Worm (Caenorhabditis elegans): ENCODE measurements around the gene bcmo-2.
A peak's percentile ranks its signal among the peaks of the same experiment; 100 is the strongest.

The bcmo-2 gene

ce11 chrII:3910737-3911136, at the start of gene bcmo-2:
Gene bcmo-2 (minus strand): TSS chrII:3910837.
- TF ChIP-seq sem-2 (GFP tag; optimal IDR thresholded peaks at IDR 0.05) (no peak), mep-1 (tag; optimal IDR thresholded peaks at IDR 0.05) (no peak), nhr-12 (tag; optimal IDR thresholded peaks at IDR 0.05) (no peak), unc-39 (tag; optimal IDR thresholded peaks at IDR 0.05) (no peak), bed-3 (GFP tag; optimal IDR thresholded peaks at IDR 0.05) (no peak), tbx-8 (GFP tag; optimal IDR thresholded peaks at IDR 0.05) (no peak), unc-62 (GFP tag; optimal IDR thresholded peaks at IDR 0.05) (no peak), elt-3 (tag; optimal IDR thresholded peaks at IDR 0.05) (no peak), elt-1 (tag; optimal IDR thresholded peaks at IDR 0.05; ENCODE audit: borderline replicate concordance, insufficient read depth) (no peak), ceh-39 (tag; optimal IDR thresholded peaks at IDR 0.05) (no peak), ces-1 (GFP tag; optimal IDR thresholded peaks at IDR 0.05) (no peak), blmp-1 (tag; optimal IDR thresholded peaks at IDR 0.05) (no peak), sptf-1 (tag; optimal IDR thresholded peaks at IDR 0.05) (no peak), mls-2 (tag; optimal IDR thresholded peaks at IDR 0.05) (no peak)

ce11 chrII:3960276-3960675, 49.6 kb upstream of the bcmo-2 start:
- TF ChIP-seq tbx-8 (GFP tag; optimal IDR thresholded peaks at IDR 0.05) (no peak), unc-120 (tag; optimal IDR thresholded peaks at IDR 0.05; ENCODE audit: poor library complexity, severe bottlenecking) (no peak), zip-8 (tag; optimal IDR thresholded peaks at IDR 0.05) (no peak), nhr-76 (tag; optimal IDR thresholded peaks at IDR 0.05) (no peak), ces-1 (GFP tag; optimal IDR thresholded peaks at IDR 0.05) (peak; percentile 78), unc-39 (tag; optimal IDR thresholded peaks at IDR 0.05) (no peak), ceh-39 (tag; optimal IDR thresholded peaks at IDR 0.05) (no peak), snpc-4 (tag; optimal IDR thresholded peaks at IDR 0.05) (no peak)

- TF ChIP-seq bed-3 (GFP tag; optimal IDR thresholded peaks at IDR 0.05): no peak
- TF ChIP-seq zip-8 (tag; optimal IDR thresholded peaks at IDR 0.05): peak; percentile 95
- TF ChIP-seq ceh-39 (tag; optimal IDR thresholded peaks at IDR 0.05): no peak
- TF ChIP-seq flh-1 (GFP tag; optimal IDR thresholded peaks at IDR 0.05): no peak
- peak; percentile 53 for TF ChIP-seq sptf-1 (tag; optimal IDR thresholded peaks at IDR 0.05)
- peak; percentile 53 for TF ChIP-seq mls-2 (tag; optimal IDR thresholded peaks at IDR 0.05)
- TF ChIP-seq drap-1 (GFP tag; optimal IDR thresholded peaks at IDR 0.05): peak; percentile 31
- peak; percentile 5 for TF ChIP-seq unc-62 (GFP tag; optimal IDR thresholded peaks at IDR 0.05)
- TF ChIP-seq mep-1 (tag; optimal IDR thresholded peaks at IDR 0.05): peak; percentile 12
- no peak for TF ChIP-seq nhr-28 (tag; optimal IDR thresholded peaks at IDR 0.05)
- peak; percentile 87 for TF ChIP-seq ces-1 (GFP tag; optimal IDR thresholded peaks at IDR 0.05)
- TF ChIP-seq hlh-1 (tag; optimal IDR thresholded peaks at IDR 0.05): peak; percentile 21
- TF ChIP-seq ztf-11 (tag; optimal IDR thresholded peaks at IDR 0.05): peak; percentile 51
- TF ChIP-seq lin-13 (tag; optimal IDR thresholded peaks at IDR 0.05): no peak
- TF ChIP-seq cnd-1 (tag; optimal IDR thresholded peaks at IDR 0.05): peak; percentile 62
Observed at ce11 chrII:3959432-3960102, 48.9 kb upstream of the bcmo-2 start.

- no peak for TF ChIP-seq lin-13 (tag; optimal IDR thresholded peaks at IDR 0.05)
- TF ChIP-seq unc-62 (GFP tag; optimal IDR thresholded peaks at IDR 0.05): peak; percentile 46
- no peak for TF ChIP-seq ceh-39 (tag; optimal IDR thresholded peaks at IDR 0.05)
- no peak for TF ChIP-seq elt-1 (tag; optimal IDR thresholded peaks at IDR 0.05; ENCODE audit: borderline replicate concordance, insufficient read depth)
- TF ChIP-seq mab-5 (tag; optimal IDR thresholded peaks at IDR 0.05): no peak
- TF ChIP-seq unc-39 (tag; optimal IDR thresholded peaks at IDR 0.05): no peak
- peak; percentile 48 for TF ChIP-seq nhr-237 (tag; optimal IDR thresholded peaks at IDR 0.05)
- TF ChIP-seq blmp-1 (tag; optimal IDR thresholded peaks at IDR 0.05): no peak
- TF ChIP-seq nhr-28 (tag; optimal IDR thresholded peaks at IDR 0.05): no peak
- no peak for TF ChIP-seq nhr-76 (tag; optimal IDR thresholded peaks at IDR 0.05)
- TF ChIP-seq tbx-8 (GFP tag; optimal IDR thresholded peaks at IDR 0.05): no peak
- no peak for TF ChIP-seq M03D4.4 (tag; optimal IDR thresholded peaks at IDR 0.05)
- peak; percentile 9 for TF ChIP-seq sptf-1 (tag; optimal IDR thresholded peaks at IDR 0.05)
- TF ChIP-seq nhr-2 (tag; optimal IDR thresholded peaks at IDR 0.05): no peak
- TF ChIP-seq lsy-2 (tag; optimal IDR thresholded peaks at IDR 0.05): no peak
- peak; percentile 84 for TF ChIP-seq ces-1 (GFP tag; optimal IDR thresholded peaks at IDR 0.05)
- TF ChIP-seq drap-1 (GFP tag; optimal IDR thresholded peaks at IDR 0.05): peak; percentile 18
- TF ChIP-seq mls-2 (tag; optimal IDR thresholded peaks at IDR 0.05): peak; percentile 45
- peak; percentile 35 for TF ChIP-seq zip-8 (tag; optimal IDR thresholded peaks at IDR 0.05)
- no peak for TF ChIP-seq ceh-43 (GFP tag; optimal IDR thresholded peaks at IDR 0.05)
- no peak for TF ChIP-seq nhr-12 (tag; optimal IDR thresholded peaks at IDR 0.05)
- TF ChIP-seq ham-2 (GFP tag; optimal IDR thresholded peaks at IDR 0.05): no peak
- no peak for TF ChIP-seq ztf-11 (tag; optimal IDR thresholded peaks at IDR 0.05)
- peak; percentile 95 for TF ChIP-seq pha-4 (tag; optimal IDR thresholded peaks at IDR 0.05)
- TF ChIP-seq cnd-1 (tag; optimal IDR thresholded peaks at IDR 0.05): peak; percentile 15
- TF ChIP-seq unc-120 (tag; optimal IDR thresholded peaks at IDR 0.05; ENCODE audit: poor library complexity, severe bottlenecking): peak; percentile 71
- TF ChIP-seq sem-2 (GFP tag; optimal IDR thresholded peaks at IDR 0.05): no peak
- TF ChIP-seq bed-3 (GFP tag; optimal IDR thresholded peaks at IDR 0.05): no peak
- TF ChIP-seq lin-32 (GFP tag; optimal IDR thresholded peaks at IDR 0.05): no peak
- no peak for TF ChIP-seq snpc-4 (tag; optimal IDR thresholded peaks at IDR 0.05)
- no peak for TF ChIP-seq ceh-83 (GFP tag; optimal IDR thresholded peaks at IDR 0.05)
- TF ChIP-seq flh-1 (GFP tag; optimal IDR thresholded peaks at IDR 0.05): no peak
- TF ChIP-seq mep-1 (tag; optimal IDR thresholded peaks at IDR 0.05): peak; percentile 21
- TF ChIP-seq elt-3 (tag; optimal IDR thresholded peaks at IDR 0.05): no peak
- TF ChIP-seq hlh-1 (tag; optimal IDR thresholded peaks at IDR 0.05): no peak
Observed at ce11 chrII:3958673-3959299, 48.1 kb upstream of the bcmo-2 start.
